Worm (Caenorhabditis elegans): ENCODE results near the gene nlp-35.

The nlp-35 gene

ce11 chrIV:9514132-9514531, 4.6 kb downstream of the nlp-35 start:
- TF ChIP-seq nhr-77 (tag; optimal IDR thresholded peaks at IDR 0.05) (no peak), nhr-129 (tag; optimal IDR thresholded peaks at IDR 0.05) (peak; percentile 91), fos-1 (tag; optimal IDR thresholded peaks at IDR 0.05) (no peak), nhr-6 (tag; optimal IDR thresholded peaks at IDR 0.05) (no peak), skn-1 (tag; optimal IDR thresholded peaks at IDR 0.05) (no peak), mdl-1 (tag; optimal IDR thresholded peaks at IDR 0.05) (no peak), nhr-237 (tag; optimal IDR thresholded peaks at IDR 0.05) (no peak), lin-39 (tag; optimal IDR thresholded peaks at IDR 0.05) (no peak), gmeb-1 (tag; optimal IDR thresholded peaks at IDR 0.05) (no peak), ztf-4 (tag; optimal IDR thresholded peaks at IDR 0.05) (no peak), nhr-25 (tag; optimal IDR thresholded peaks at IDR 0.05) (peak; percentile 0), mab-5 (tag; optimal IDR thresholded peaks at IDR 0.05) (no peak), zag-1 (tag; optimal IDR thresholded peaks at IDR 0.05) (no peak), sem-4 (tag; optimal IDR thresholded peaks at IDR 0.05) (no peak), nhr-21 (tag; optimal IDR thresholded peaks at IDR 0.05) (no peak)

ce11 chrIV:9513360-9513777, 5.4 kb downstream of the nlp-35 start:
- TF ChIP-seq unc-39 (tag; optimal IDR thresholded peaks at IDR 0.05): no peak
- no peak for TF ChIP-seq aly-2 (tag; optimal IDR thresholded peaks at IDR 0.05)
- no peak for TF ChIP-seq ceh-82 (tag; optimal IDR thresholded peaks at IDR 0.05)
- TF ChIP-seq sem-4 (tag; optimal IDR thresholded peaks at IDR 0.05): no peak
- TF ChIP-seq F13H6.1 (tag; optimal IDR thresholded peaks at IDR 0.05): peak; percentile 35
- no peak for TF ChIP-seq Y55F3AM.14 (GFP tag; optimal IDR thresholded peaks at IDR 0.05)
- TF ChIP-seq C34F6.9 (tag; optimal IDR thresholded peaks at IDR 0.05): peak; percentile 32
- no peak for TF ChIP-seq ZK546.5 (tag; optimal IDR thresholded peaks at IDR 0.05)
- no peak for TF ChIP-seq dmd-4 (tag; optimal IDR thresholded peaks at IDR 0.05)
- no peak for TF ChIP-seq mbf-1 (tag; optimal IDR thresholded peaks at IDR 0.05)
- TF ChIP-seq nhr-11 (tag; optimal IDR thresholded peaks at IDR 0.05): no peak
- peak; percentile 41 for TF ChIP-seq fos-1 (tag; optimal IDR thresholded peaks at IDR 0.05)
- TF ChIP-seq lin-13 (GFP tag; optimal IDR thresholded peaks at IDR 0.05): peak; percentile 11
- TF ChIP-seq nhr-129 (tag; optimal IDR thresholded peaks at IDR 0.05): peak; percentile 73
- TF ChIP-seq sma-9 (GFP tag; optimal IDR thresholded peaks at IDR 0.05): peak; percentile 15
- TF ChIP-seq sma-9 (tag; optimal IDR thresholded peaks at IDR 0.05): no peak
- TF ChIP-seq blmp-1 (tag; optimal IDR thresholded peaks at IDR 0.05; ENCODE audit: insufficient read depth): peak; percentile 94
- TF ChIP-seq nhr-6 (tag; optimal IDR thresholded peaks at IDR 0.05): no peak
- no peak for TF ChIP-seq nhr-237 (tag; optimal IDR thresholded peaks at IDR 0.05)
- no peak for TF ChIP-seq alr-1 (tag; optimal IDR thresholded peaks at IDR 0.05)
- TF ChIP-seq lin-11 (tag; optimal IDR thresholded peaks at IDR 0.05): no peak
- TF ChIP-seq nhr-10 (tag; optimal IDR thresholded peaks at IDR 0.05): no peak
- no peak for TF ChIP-seq unc-62 (GFP tag; optimal IDR thresholded peaks at IDR 0.05)
- TF ChIP-seq mdl-1 (tag; optimal IDR thresholded peaks at IDR 0.05): no peak
- TF ChIP-seq elt-3 (tag; optimal IDR thresholded peaks at IDR 0.05): no peak
- TF ChIP-seq gmeb-1 (tag; optimal IDR thresholded peaks at IDR 0.05): peak; percentile 28
- TF ChIP-seq ama-1 (optimal IDR thresholded peaks at IDR 0.05): peak; percentile 72
- no peak for TF ChIP-seq nhr-23 (tag; optimal IDR thresholded peaks at IDR 0.05)
- TF ChIP-seq lsy-2 (tag; optimal IDR thresholded peaks at IDR 0.05): peak; percentile 14 to 40
- no peak for TF ChIP-seq zag-1 (tag; optimal IDR thresholded peaks at IDR 0.05)
- TF ChIP-seq nhr-25 (tag; optimal IDR thresholded peaks at IDR 0.05): peak; percentile 58
- TF ChIP-seq mab-5 (tag; optimal IDR thresholded peaks at IDR 0.05): no peak
- TF ChIP-seq sma-3 (GFP tag; optimal IDR thresholded peaks at IDR 0.05): peak; percentile 61
- peak; percentile 67 for TF ChIP-seq snpc-4 (tag; optimal IDR thresholded peaks at IDR 0.05)
- no peak for TF ChIP-seq ztf-11 (tag; optimal IDR thresholded peaks at IDR 0.05)
- TF ChIP-seq nhr-12 (tag; optimal IDR thresholded peaks at IDR 0.05): no peak
- no peak for TF ChIP-seq ceh-16 (tag; optimal IDR thresholded peaks at IDR 0.05)
- no peak for TF ChIP-seq nhr-77 (tag; optimal IDR thresholded peaks at IDR 0.05)
- no peak for TF ChIP-seq ztf-1 (GFP tag; conservative IDR thresholded peaks at IDR 0.05)
- no peak for TF ChIP-seq peb-1 (tag; optimal IDR thresholded peaks at IDR 0.05)
- peak; percentile 44 for TF ChIP-seq unc-55 (GFP tag; optimal IDR thresholded peaks at IDR 0.05)
- no peak for TF ChIP-seq lin-39 (tag; optimal IDR thresholded peaks at IDR 0.05)
- TF ChIP-seq nhr-21 (tag; optimal IDR thresholded peaks at IDR 0.05): peak; percentile 56
- no peak for TF ChIP-seq R02D3.7 (tag; optimal IDR thresholded peaks at IDR 0.05)
- no peak for TF ChIP-seq skn-1 (tag; optimal IDR thresholded peaks at IDR 0.05)
- TF ChIP-seq elt-1 (tag; optimal IDR thresholded peaks at IDR 0.05): no peak
- peak; percentile 57 for TF ChIP-seq crh-2 (tag; optimal IDR thresholded peaks at IDR 0.05)
- no peak for TF ChIP-seq egl-27 (tag; optimal IDR thresholded peaks at IDR 0.05)
- TF ChIP-seq ztf-4 (tag; optimal IDR thresholded peaks at IDR 0.05): no peak
